Worm (Caenorhabditis elegans) whole organism, mixed stage, embryonic: ENCODE measurements around the gene T28C12.15.

Source experiments
- hlh-1 ChIP-seq: fragments of 150-350 bp; optimal IDR thresholded peaks from 2 replicates; lab custom pipeline; 2014; ENCODE audit warnings: missing biosample characterization, missing genetic modification reagents, missing genetic modification characterization
- pha-4 ChIP-seq: fragments of 150-350 bp; optimal IDR thresholded peaks from 2 replicates; lab custom pipeline; 2018; ENCODE audit warnings: missing biosample characterization, missing genetic modification reagents, missing genetic modification characterization
- snpc-4 ChIP-seq: fragments of 150-350 bp; optimal IDR thresholded peaks from 2 replicates; lab custom pipeline; 2014; ENCODE audit warnings: missing biosample characterization, missing genetic modification characterization
- unc-39 ChIP-seq: fragments of 150-350 bp; optimal IDR thresholded peaks from 2 replicates; lab custom pipeline; 2014; ENCODE audit warnings: missing biosample characterization, missing genetic modification characterization
- unc-62 ChIP-seq: fragments of 150-350 bp; optimal IDR thresholded peaks from 2 replicates; lab custom pipeline; 2014; ENCODE audit warnings: missing biosample characterization, missing genetic modification reagents, missing genetic modification characterization

DNA sequence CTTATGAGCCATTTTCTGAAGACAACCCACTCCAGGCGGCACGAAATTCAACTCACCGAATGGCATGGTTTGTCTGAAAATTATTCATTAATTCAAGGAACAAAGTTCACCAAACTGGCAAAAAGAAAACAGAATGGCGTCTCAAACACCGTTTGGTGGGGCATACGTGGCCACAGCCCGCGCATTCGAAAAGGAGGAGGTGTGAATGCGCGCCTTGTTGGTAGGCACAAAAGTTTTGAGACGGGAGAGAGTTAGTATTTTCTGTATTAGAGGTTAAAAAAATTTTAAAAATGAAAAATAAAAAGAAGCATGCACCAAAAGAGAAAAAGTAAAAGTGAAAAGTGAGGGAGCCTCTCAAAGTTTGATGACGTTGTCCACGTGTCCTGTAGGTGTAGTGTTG, 9.6 kb downstream of the T28C12.15 start:
- TF ChIP-seq pha-4 (tag; lab: Kevin White, UChicago) (no peak), snpc-4 (tag; lab: Kevin White, UChicago) (no peak), unc-62 (GFP tag; lab: Kevin White, UChicago) (no peak), hlh-1 (no peak), unc-39 (tag; lab: Kevin White, UChicago) (no peak)
